Worm (Caenorhabditis elegans) whole organism, mixed stage, embryonic: ENCODE results near the gene ZK105.1.

ENCODE experiments used
- M03D4.4 ChIP-seq: sonication (generic microtip); optimal IDR thresholded peaks from 2 replicates; lab custom pipeline; 2017; ENCODE audit warnings: mild to moderate bottlenecking, missing genetic modification characterization, missing compliant biosample characterization
- bed-3 ChIP-seq: fragments of 200-800 bp; sonication (Bioruptor generic); optimal IDR thresholded peaks from 3 replicates; lab custom pipeline; 2018; ENCODE audit warnings: mild to moderate bottlenecking, missing genetic modification characterization, moderate library complexity, missing compliant biosample characterization
- blmp-1 ChIP-seq: fragments of 150-350 bp; optimal IDR thresholded peaks from 2 replicates; lab custom pipeline; 2014; ENCODE audit warnings: missing biosample characterization, missing genetic modification characterization
- ceh-39 ChIP-seq: fragments of 150-350 bp; optimal IDR thresholded peaks from 2 replicates; lab custom pipeline; 2014; ENCODE audit warnings: missing biosample characterization, missing genetic modification characterization
- ceh-43 ChIP-seq: fragments of 200-800 bp; sonication (Bioruptor generic); optimal IDR thresholded peaks from 2 replicates; lab custom pipeline; 2018; ENCODE audit warnings: mild to moderate bottlenecking, missing genetic modification characterization, moderate library complexity, missing compliant biosample characterization
- ceh-83 ChIP-seq: fragments of 200-800 bp; sonication (Bioruptor generic); optimal IDR thresholded peaks from 2 replicates; lab custom pipeline; 2018; ENCODE audit warnings: mild to moderate bottlenecking, missing genetic modification characterization, missing compliant biosample characterization
- ces-1 ChIP-seq: fragments of 150-350 bp; optimal IDR thresholded peaks from 2 replicates; lab custom pipeline; 2014; ENCODE audit warnings: missing biosample characterization, missing genetic modification reagents, missing genetic modification characterization
- cnd-1 ChIP-seq: fragments of 200-800 bp; sonication (Bioruptor generic); optimal IDR thresholded peaks from 2 replicates; lab custom pipeline; 2018; ENCODE audit warnings: mild to moderate bottlenecking, missing genetic modification characterization, missing compliant biosample characterization
- elt-1 ChIP-seq: sonication (generic microtip); optimal IDR thresholded peaks from 2 replicates; lab custom pipeline; 2017; ENCODE audit warnings: missing genetic modification characterization, mild to moderate bottlenecking, missing compliant biosample characterization, antibody characterized with exemption, moderate library complexity, borderline replicate concordance; ENCODE audit not compliant: insufficient read depth
- elt-3 ChIP-seq: fragments of 150-350 bp; optimal IDR thresholded peaks from 2 replicates; lab custom pipeline; 2014; ENCODE audit warnings: missing biosample characterization, missing genetic modification characterization
- flh-1 ChIP-seq: fragments of 200-800 bp; sonication (Bioruptor generic); optimal IDR thresholded peaks from 2 replicates; lab custom pipeline; 2018; ENCODE audit warnings: mild to moderate bottlenecking, missing genetic modification characterization, moderate library complexity, missing compliant biosample characterization
- ham-2 ChIP-seq: fragments of 200-800 bp; sonication (Bioruptor generic); optimal IDR thresholded peaks from 2 replicates; lab custom pipeline; 2018; ENCODE audit warnings: mild to moderate bottlenecking, missing genetic modification characterization, missing compliant biosample characterization
- hlh-1 ChIP-seq: fragments of 150-350 bp; optimal IDR thresholded peaks from 2 replicates; lab custom pipeline; 2014; ENCODE audit warnings: missing biosample characterization, missing genetic modification reagents, missing genetic modification characterization
- lin-13 ChIP-seq: fragments of 150-350 bp; optimal IDR thresholded peaks from 2 replicates; lab custom pipeline; 2014; ENCODE audit warnings: missing biosample characterization, missing genetic modification characterization
- lin-32 ChIP-seq: fragments of 200-800 bp; sonication (Bioruptor generic); optimal IDR thresholded peaks from 2 replicates; lab custom pipeline; 2018; ENCODE audit warnings: mild to moderate bottlenecking, missing genetic modification characterization, missing compliant biosample characterization
- lsy-2 ChIP-seq: fragments of 150-350 bp; optimal IDR thresholded peaks from 2 replicates; lab custom pipeline; 2014; ENCODE audit warnings: missing biosample characterization, missing genetic modification characterization
- mab-5 ChIP-seq: fragments of 150-350 bp; optimal IDR thresholded peaks from 2 replicates; lab custom pipeline; 2014; ENCODE audit warnings: missing biosample characterization, missing genetic modification characterization
- mep-1 ChIP-seq: fragments of 150-350 bp; optimal IDR thresholded peaks from 2 replicates; lab custom pipeline; 2017; ENCODE audit warnings: missing biosample characterization, missing genetic modification reagents, missing genetic modification characterization, inconsistent platforms
- mls-2 ChIP-seq: sonication (generic microtip); optimal IDR thresholded peaks from 2 replicates; lab custom pipeline; 2016; ENCODE audit warnings: mild to moderate bottlenecking, missing genetic modification characterization, moderate library complexity, missing compliant biosample characterization
- nhr-2 ChIP-seq: fragments of 150-350 bp; optimal IDR thresholded peaks from 2 replicates; lab custom pipeline; 2014; ENCODE audit warnings: missing biosample characterization, missing genetic modification characterization
- nhr-237 ChIP-seq: fragments of 150-350 bp; optimal IDR thresholded peaks from 2 replicates; lab custom pipeline; 2014; ENCODE audit warnings: missing biosample characterization, missing genetic modification characterization
- nhr-28 ChIP-seq: fragments of 150-350 bp; optimal IDR thresholded peaks from 2 replicates; lab custom pipeline; 2014; ENCODE audit warnings: missing biosample characterization, missing genetic modification characterization
- pha-4 ChIP-seq: fragments of 150-350 bp; optimal IDR thresholded peaks from 2 replicates; lab custom pipeline; 2018; ENCODE audit warnings: missing biosample characterization, missing genetic modification reagents, missing genetic modification characterization
- sem-2 ChIP-seq: fragments of 200-800 bp; sonication (Bioruptor generic); optimal IDR thresholded peaks from 2 replicates; lab custom pipeline; 2018; ENCODE audit warnings: mild to moderate bottlenecking, missing genetic modification characterization, missing compliant biosample characterization
- snpc-4 ChIP-seq: fragments of 150-350 bp; optimal IDR thresholded peaks from 2 replicates; lab custom pipeline; 2014; ENCODE audit warnings: missing biosample characterization, missing genetic modification characterization
- sptf-1 ChIP-seq: sonication (generic microtip); optimal IDR thresholded peaks from 2 replicates; lab custom pipeline; 2017; ENCODE audit warnings: mild to moderate bottlenecking, missing genetic modification characterization, moderate library complexity, missing compliant biosample characterization
- tbx-8 ChIP-seq: fragments of 200-800 bp; sonication (Bioruptor generic); optimal IDR thresholded peaks from 2 replicates; lab custom pipeline; 2018; ENCODE audit warnings: mild to moderate bottlenecking, missing genetic modification characterization, moderate library complexity, missing compliant biosample characterization
- unc-120 ChIP-seq: sonication (generic microtip); optimal IDR thresholded peaks from 2 replicates; lab custom pipeline; 2017; ENCODE audit warnings: missing genetic modification characterization, missing compliant biosample characterization; ENCODE audit not compliant: poor library complexity, severe bottlenecking
- unc-62 ChIP-seq: fragments of 150-350 bp; optimal IDR thresholded peaks from 2 replicates; lab custom pipeline; 2014; ENCODE audit warnings: missing biosample characterization, missing genetic modification reagents, missing genetic modification characterization
- zip-8 ChIP-seq: fragments of 150-350 bp; optimal IDR thresholded peaks from 2 replicates; lab custom pipeline; 2014; ENCODE audit warnings: missing biosample characterization, missing genetic modification characterization
- ztf-11 ChIP-seq: fragments of 150-350 bp; optimal IDR thresholded peaks from 2 replicates; lab custom pipeline; 2014; ENCODE audit warnings: missing biosample characterization, missing genetic modification characterization

ZK105.1 gene

DNA sequence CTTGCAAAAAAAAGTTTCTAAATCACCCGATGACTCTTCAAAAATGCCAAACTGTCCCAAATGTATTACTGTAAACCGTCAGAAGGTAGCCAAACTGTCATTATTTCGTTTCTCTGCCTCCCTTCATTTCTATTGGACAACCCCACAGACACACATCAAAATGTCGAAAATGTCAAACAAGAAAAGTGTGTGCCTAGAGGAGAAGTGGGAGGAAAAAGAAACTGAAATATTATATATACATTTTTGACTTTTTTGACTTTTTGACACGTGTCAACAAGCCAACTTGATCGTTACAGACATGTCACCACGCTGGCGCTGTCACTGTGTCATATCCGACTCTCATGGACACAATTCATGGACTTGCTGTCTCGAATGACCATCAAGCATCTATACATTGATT is 35.9 kb downstream of the ZK105.1 start:
- TF ChIP-seq ceh-43 (GFP tag; lab: Kevin White, UChicago) (no peak), flh-1 (GFP tag; lab: Kevin White, UChicago) (no peak), pha-4 (tag; lab: Kevin White, UChicago) (no peak), unc-62 (GFP tag; lab: Kevin White, UChicago) (no peak), ces-1 (GFP tag; lab: Kevin White, UChicago) (no peak), elt-1 (tag; lab: Kevin White, UChicago) (no peak), nhr-28 (tag; lab: Kevin White, UChicago) (no peak), snpc-4 (tag; lab: Kevin White, UChicago) (no peak), bed-3 (GFP tag; lab: Kevin White, UChicago) (no peak), ceh-39 (tag; lab: Kevin White, UChicago) (no peak), sem-2 (GFP tag; lab: Kevin White, UChicago) (no peak), lin-13 (tag; lab: Kevin White, UChicago) (no peak), mep-1 (tag; lab: Kevin White, UChicago) (no peak), ztf-11 (tag; lab: Kevin White, UChicago) (no peak), mls-2 (no peak), M03D4.4 (tag; lab: Kevin White, UChicago) (no peak), tbx-8 (GFP tag; lab: Kevin White, UChicago) (no peak), lsy-2 (tag; lab: Kevin White, UChicago) (no peak), sptf-1 (tag; lab: Kevin White, UChicago) (no peak)

DNA sequence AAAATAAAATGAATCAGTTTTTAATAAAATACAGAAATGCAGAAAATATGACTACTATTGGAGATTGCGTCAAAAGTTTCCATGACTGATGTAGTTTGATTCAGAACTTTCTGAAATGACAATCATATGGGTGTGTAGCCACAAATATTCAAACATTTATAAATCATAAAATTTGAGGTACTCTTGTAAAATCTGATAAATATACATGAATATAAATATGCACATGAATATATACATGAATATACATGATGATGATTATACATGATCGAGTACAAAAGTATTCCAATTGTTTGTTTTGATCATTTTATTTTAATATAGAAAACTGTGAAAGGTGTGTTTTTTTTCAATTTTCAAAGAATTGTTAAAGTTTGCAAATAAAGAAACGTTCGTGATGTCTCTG is 40.8 kb downstream of the ZK105.1 start, which contains the start of gene T05B11.4:
Gene T05B11.4, minus strand, starts transcription at position 101 of the 400 bp plus-strand sequence.
- no peak for TF ChIP-seq lin-13 (tag; lab: Kevin White, UChicago)
- no peak for TF ChIP-seq elt-3 (tag; lab: Kevin White, UChicago)
- TF ChIP-seq lin-32 (GFP tag; lab: Kevin White, UChicago), result no peak

DNA sequence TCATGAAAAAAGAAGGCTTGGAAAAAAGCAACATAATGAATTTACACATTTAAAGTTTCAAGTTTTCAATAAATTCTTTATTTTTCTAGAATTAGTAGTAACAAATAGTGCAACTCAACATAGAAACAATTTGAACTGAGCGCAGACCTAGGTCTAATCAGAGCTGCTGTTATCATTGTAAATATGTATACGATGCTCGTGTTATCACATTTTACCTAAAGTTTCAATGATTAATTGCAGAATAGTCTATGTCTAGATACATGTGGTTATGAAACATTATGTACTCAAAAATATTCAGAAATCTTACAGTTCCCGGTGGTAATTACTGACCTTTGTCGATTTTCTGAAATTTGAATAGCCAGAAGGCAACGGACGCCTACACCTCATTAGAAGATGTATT is 42.2 kb downstream of the ZK105.1 start:
- TF ChIP-seq flh-1 (GFP tag; lab: Kevin White, UChicago) (no peak), hlh-1 (tag; lab: Kevin White, UChicago) (no peak), sptf-1 (tag; lab: Kevin White, UChicago) (no peak), lin-13 (tag; lab: Kevin White, UChicago) (no peak), ham-2 (GFP tag; lab: Kevin White, UChicago) (no peak), blmp-1 (tag; lab: Kevin White, UChicago) (no peak), mab-5 (tag; lab: Kevin White, UChicago) (no peak), ceh-83 (GFP tag; lab: Kevin White, UChicago) (no peak), nhr-237 (tag; lab: Kevin White, UChicago) (no peak), ces-1 (GFP tag; lab: Kevin White, UChicago) (no peak), unc-120 (tag; lab: Kevin White, UChicago) (no peak), snpc-4 (tag; lab: Kevin White, UChicago) (no peak), M03D4.4 (tag; lab: Kevin White, UChicago) (no peak), lin-32 (GFP tag; lab: Kevin White, UChicago) (no peak), cnd-1 (tag; lab: Kevin White, UChicago) (no peak), sem-2 (GFP tag; lab: Kevin White, UChicago) (no peak)

DNA sequence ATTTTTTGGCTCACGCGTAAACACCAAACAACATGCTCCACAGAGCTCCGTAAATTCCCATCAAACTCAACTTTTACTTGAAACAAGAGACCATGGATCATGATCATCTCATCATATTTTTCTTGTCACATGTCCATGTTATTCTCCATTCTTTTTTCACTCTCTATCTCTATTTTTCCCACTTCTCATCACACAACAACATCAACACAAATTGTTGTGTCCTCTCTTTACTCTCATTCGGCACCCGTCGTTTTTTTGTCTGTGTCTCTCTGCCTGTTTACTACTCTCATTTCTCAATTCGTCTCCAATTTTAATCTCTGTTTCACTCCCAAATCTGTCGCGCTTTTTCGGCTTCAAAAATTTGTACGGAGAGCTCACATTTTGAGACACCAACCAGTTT is 45.5 kb downstream of the ZK105.1 start:
- TF ChIP-seq lin-13 (tag; lab: Kevin White, UChicago) (no peak), flh-1 (GFP tag; lab: Kevin White, UChicago) (no peak), zip-8 (no peak), ztf-11 (tag; lab: Kevin White, UChicago) (no peak), unc-120 (tag; lab: Kevin White, UChicago) (peak; percentile 27), ces-1 (GFP tag; lab: Kevin White, UChicago) (peak; percentile 66), sptf-1 (tag; lab: Kevin White, UChicago) (no peak), ham-2 (GFP tag; lab: Kevin White, UChicago) (no peak), pha-4 (tag; lab: Kevin White, UChicago) (no peak), nhr-237 (tag; lab: Kevin White, UChicago) (no peak), elt-1 (tag; lab: Kevin White, UChicago) (no peak), ceh-39 (tag; lab: Kevin White, UChicago) (no peak), ceh-83 (GFP tag; lab: Kevin White, UChicago) (no peak), nhr-2 (tag; lab: Kevin White, UChicago) (no peak), unc-62 (GFP tag; lab: Kevin White, UChicago) (peak; percentile 70), ceh-43 (GFP tag; lab: Kevin White, UChicago) (no peak)
